Worm (Caenorhabditis elegans) whole organism, late embryonic: ENCODE data around the gene F35C11.6.
A peak's percentile ranks its signal among the peaks of the same experiment; 100 is the strongest.

Source experiments
- C08G9.2 ChIP-seq: sonication (generic microtip); optimal IDR thresholded peaks from 2 replicates; lab custom pipeline; 2016; ENCODE audit warnings: mild to moderate bottlenecking, missing genetic modification characterization, moderate library complexity, missing compliant biosample characterization
- K09A11.1 ChIP-seq: sonication (generic microtip); optimal IDR thresholded peaks from 2 replicates; lab custom pipeline; 2017; ENCODE audit warnings: antibody characterized with exemption, mild to moderate bottlenecking, missing genetic modification characterization, missing compliant biosample characterization; ENCODE audit not compliant: insufficient read depth
- Y22D7AL.16 ChIP-seq: sonication (generic microtip); optimal IDR thresholded peaks from 2 replicates; lab custom pipeline; 2016; ENCODE audit warnings: missing genetic modification characterization, missing compliant biosample characterization
- ahr-1 ChIP-seq: sonication (generic microtip); optimal IDR thresholded peaks from 2 replicates; lab custom pipeline; 2016; ENCODE audit warnings: missing genetic modification characterization, missing compliant biosample characterization
- ceh-14 ChIP-seq: sonication (generic microtip); optimal IDR thresholded peaks from 2 replicates; lab custom pipeline; 2016; ENCODE audit warnings: missing genotype, missing genetic modification characterization, missing compliant biosample characterization
- ceh-18 ChIP-seq: sonication (generic microtip); optimal IDR thresholded peaks from 2 replicates; lab custom pipeline; 2016; ENCODE audit warnings: missing genetic modification characterization, missing compliant biosample characterization
- ceh-19 ChIP-seq: fragments of 200-800 bp; sonication (Bioruptor generic); optimal IDR thresholded peaks from 2 replicates; lab custom pipeline; 2018; ENCODE audit warnings: mild to moderate bottlenecking, missing genetic modification characterization, missing compliant biosample characterization
- ceh-2 ChIP-seq: sonication (generic microtip); optimal IDR thresholded peaks from 2 replicates; lab custom pipeline; 2016; ENCODE audit warnings: missing genotype, missing genetic modification characterization, missing compliant biosample characterization
- ceh-22 ChIP-seq: sonication (generic microtip); optimal IDR thresholded peaks from 2 replicates; lab custom pipeline; 2017; ENCODE audit warnings: missing biosample characterization, missing genetic modification characterization
- ceh-24 ChIP-seq: sonication (generic microtip); optimal IDR thresholded peaks from 2 replicates; lab custom pipeline; 2016; ENCODE audit warnings: mild to moderate bottlenecking, missing genetic modification characterization, missing compliant biosample characterization
- ceh-31 ChIP-seq: sonication (generic microtip); optimal IDR thresholded peaks from 2 replicates; lab custom pipeline; 2016; ENCODE audit warnings: missing genetic modification characterization, missing compliant biosample characterization
- ceh-34 ChIP-seq: sonication (generic microtip); optimal IDR thresholded peaks from 2 replicates; lab custom pipeline; 2016; ENCODE audit warnings: mild to moderate bottlenecking, missing genetic modification characterization, missing compliant biosample characterization
- ceh-45 ChIP-seq: fragments of 200-800 bp; sonication (Bioruptor generic); IDR thresholded peaks from 2 replicates; pipeline ENCODE4 v1.3.6; 2022; ENCODE audit warnings: missing genetic modification reagents, missing genetic modification characterization, missing compliant biosample characterization
- ceh-48 ChIP-seq: sonication (generic microtip); optimal IDR thresholded peaks from 2 replicates; lab custom pipeline; 2016; ENCODE audit warnings: missing genetic modification characterization, inconsistent platforms, missing compliant biosample characterization
- ceh-9 ChIP-seq: sonication (generic microtip); optimal IDR thresholded peaks from 2 replicates; lab custom pipeline; 2016; ENCODE audit warnings: mild to moderate bottlenecking, missing genetic modification characterization, inconsistent platforms, missing compliant biosample characterization
- che-1 ChIP-seq: sonication (generic microtip); optimal IDR thresholded peaks from 2 replicates; lab custom pipeline; 2016; ENCODE audit warnings: mild to moderate bottlenecking, missing genetic modification characterization, missing compliant biosample characterization
- elt-2 ChIP-seq: sonication (generic microtip); optimal IDR thresholded peaks from 2 replicates; lab custom pipeline; 2016; ENCODE audit warnings: missing genetic modification reagents, missing genetic modification characterization, missing compliant biosample characterization
- elt-4 ChIP-seq: sonication (generic microtip); optimal IDR thresholded peaks from 2 replicates; lab custom pipeline; 2016; ENCODE audit warnings: missing genetic modification characterization, missing compliant biosample characterization
- ets-4 ChIP-seq: sonication (generic microtip); optimal IDR thresholded peaks from 2 replicates; lab custom pipeline; 2016; ENCODE audit warnings: missing genetic modification characterization, missing compliant biosample characterization
- eyg-1 ChIP-seq: sonication (generic microtip); optimal IDR thresholded peaks from 2 replicates; lab custom pipeline; 2016; ENCODE audit warnings: missing genotype, missing genetic modification characterization, missing compliant biosample characterization
- fax-1 ChIP-seq: sonication (generic microtip); optimal IDR thresholded peaks from 2 replicates; lab custom pipeline; 2016; ENCODE audit warnings: missing genotype, missing genetic modification characterization, missing compliant biosample characterization
- fkh-10 ChIP-seq: fragments of 150-350 bp; optimal IDR thresholded peaks from 2 replicates; lab custom pipeline; 2014; ENCODE audit warnings: missing biosample characterization, missing genetic modification reagents, missing genetic modification characterization
- hlh-13 ChIP-seq: fragments of 200-800 bp; sonication (Bioruptor generic); optimal IDR thresholded peaks from 2 replicates; lab custom pipeline; 2018; ENCODE audit warnings: mild to moderate bottlenecking, missing genetic modification characterization, missing compliant biosample characterization
- hlh-30 ChIP-seq: sonication (generic microtip); optimal IDR thresholded peaks from 2 replicates; lab custom pipeline; 2017; ENCODE audit warnings: antibody characterized with exemption, missing genetic modification characterization, missing compliant biosample characterization; ENCODE audit not compliant: insufficient read depth
- hlh-6 ChIP-seq: sonication (generic microtip); optimal IDR thresholded peaks from 2 replicates; lab custom pipeline; 2016; ENCODE audit warnings: missing genotype, missing genetic modification characterization, missing compliant biosample characterization
- lin-11 ChIP-seq: fragments of 200-800 bp; sonication (Bioruptor generic); optimal IDR thresholded peaks from 2 replicates; lab custom pipeline; 2018; ENCODE audit warnings: mild to moderate bottlenecking, missing genetic modification characterization, missing compliant biosample characterization
- nfya-1 ChIP-seq: sonication (generic microtip); optimal IDR thresholded peaks from 2 replicates; lab custom pipeline; 2017; ENCODE audit warnings: missing genetic modification characterization, mild to moderate bottlenecking, missing compliant biosample characterization, antibody characterized with exemption, moderate library complexity
- nhr-11 ChIP-seq: fragments of 150-350 bp; optimal IDR thresholded peaks from 2 replicates; lab custom pipeline; 2014; ENCODE audit warnings: missing biosample characterization, missing genetic modification characterization
- nhr-232 ChIP-seq: sonication (generic microtip); optimal IDR thresholded peaks from 2 replicates; lab custom pipeline; 2016; ENCODE audit warnings: missing genetic modification characterization, missing compliant biosample characterization
- npax-4 ChIP-seq: sonication (generic microtip); optimal IDR thresholded peaks from 2 replicates; lab custom pipeline; 2016; ENCODE audit warnings: missing genetic modification characterization, missing compliant biosample characterization
- odd-2 ChIP-seq: sonication (generic microtip); optimal IDR thresholded peaks from 2 replicates; lab custom pipeline; 2017; ENCODE audit warnings: antibody characterized with exemption, mild to moderate bottlenecking, missing genetic modification characterization, missing compliant biosample characterization
- pat-9 ChIP-seq: fragments of 200-800 bp; sonication (Bioruptor generic); optimal IDR thresholded peaks from 2 replicates; lab custom pipeline; 2018; ENCODE audit warnings: mild to moderate bottlenecking, missing genetic modification characterization, moderate library complexity, missing compliant biosample characterization
- pax-1 ChIP-seq: fragments of 150-350 bp; optimal IDR thresholded peaks from 2 replicates; lab custom pipeline; 2014; ENCODE audit warnings: missing biosample characterization, missing genetic modification characterization
- ref-2 ChIP-seq: sonication (generic microtip); optimal IDR thresholded peaks from 2 replicates; lab custom pipeline; 2016; ENCODE audit warnings: missing genetic modification characterization, missing compliant biosample characterization
- sox-2 ChIP-seq: fragments of 200-800 bp; sonication (Bioruptor generic); IDR thresholded peaks from 2 replicates; pipeline ENCODE4 v1.3.6; 2022; ENCODE audit warnings: missing genetic modification reagents, missing genetic modification characterization, missing compliant biosample characterization
- sox-4 ChIP-seq: sonication (generic microtip); optimal IDR thresholded peaks from 2 replicates; lab custom pipeline; 2017; ENCODE audit warnings: mild to moderate bottlenecking, missing genetic modification characterization, inconsistent platforms, missing compliant biosample characterization
- syd-9 ChIP-seq: sonication (generic microtip); optimal IDR thresholded peaks from 2 replicates; lab custom pipeline; 2016; ENCODE audit warnings: mild to moderate bottlenecking, missing genetic modification characterization, moderate library complexity, missing compliant biosample characterization
- ttx-3 ChIP-seq: sonication (generic microtip); optimal IDR thresholded peaks from 2 replicates; lab custom pipeline; 2016; ENCODE audit warnings: missing genetic modification reagents, missing genetic modification characterization, missing compliant biosample characterization
- unc-3 ChIP-seq, 2 experiments: fragments of 200-800 bp in 1 of 2; sonication (Bioruptor generic) in 1 of 2; sonication (generic microtip) in 1 of 2; conservative IDR thresholded peaks in 1 of 2; optimal IDR thresholded peaks in 1 of 2; 2 replicates each; pipeline versions ENCODE4 v1.3.6 to Lab custom; 2016 to 2022; ENCODE audit warnings: missing compliant biosample characterization in 2 of 2, missing genetic modification characterization in 2 of 2, missing genetic modification reagents in 1 of 2
- unc-42 ChIP-seq: sonication (generic microtip); optimal IDR thresholded peaks from 2 replicates; lab custom pipeline; 2016; ENCODE audit warnings: missing genotype, missing genetic modification characterization, missing compliant biosample characterization
- unc-55 ChIP-seq: sonication (generic microtip); optimal IDR thresholded peaks from 2 replicates; lab custom pipeline; 2017; ENCODE audit warnings: missing biosample characterization, missing genetic modification reagents, missing genetic modification characterization

The F35C11.6 gene

DNA sequence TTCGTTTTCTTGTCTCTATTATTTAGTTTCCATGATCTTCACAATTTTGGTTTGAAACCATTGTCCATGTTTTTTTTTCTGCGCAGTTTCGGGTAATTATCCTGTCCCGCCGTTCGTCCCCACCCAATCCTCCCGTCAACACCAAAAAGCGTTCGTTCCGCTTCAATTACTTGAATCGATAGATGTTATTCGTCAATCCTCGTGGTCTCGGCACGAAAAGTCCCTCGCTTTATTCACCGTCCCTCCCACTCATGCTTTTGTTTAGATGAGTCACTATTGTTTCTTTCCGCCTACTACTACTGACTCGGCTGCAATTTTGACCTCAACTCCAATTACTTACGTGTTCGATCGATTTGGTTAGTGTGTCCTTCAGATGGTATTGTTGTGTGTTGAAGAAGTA is 35.5 kb downstream of the F35C11.6 start:
- TF ChIP-seq ets-4 (tag; lab: Kevin White, UChicago) (no peak), pax-1 (tag; lab: Kevin White, UChicago) (peak; percentile 87), npax-4 (tag; lab: Kevin White, UChicago) (no peak), sox-2 (GFP tag; lab: Robert Waterston, UW) (peak; percentile 32; the same call in 1 of the 2 replicates), C08G9.2 (tag; lab: Kevin White, UChicago) (no peak), ceh-31 (tag; lab: Kevin White, UChicago) (peak; percentile 59), sox-4 (tag; lab: Kevin White, UChicago) (no peak), eyg-1 (tag; lab: Kevin White, UChicago) (no peak), ahr-1 (tag; lab: Kevin White, UChicago) (no peak), ceh-2 (tag; lab: Kevin White, UChicago) (no peak)

DNA sequence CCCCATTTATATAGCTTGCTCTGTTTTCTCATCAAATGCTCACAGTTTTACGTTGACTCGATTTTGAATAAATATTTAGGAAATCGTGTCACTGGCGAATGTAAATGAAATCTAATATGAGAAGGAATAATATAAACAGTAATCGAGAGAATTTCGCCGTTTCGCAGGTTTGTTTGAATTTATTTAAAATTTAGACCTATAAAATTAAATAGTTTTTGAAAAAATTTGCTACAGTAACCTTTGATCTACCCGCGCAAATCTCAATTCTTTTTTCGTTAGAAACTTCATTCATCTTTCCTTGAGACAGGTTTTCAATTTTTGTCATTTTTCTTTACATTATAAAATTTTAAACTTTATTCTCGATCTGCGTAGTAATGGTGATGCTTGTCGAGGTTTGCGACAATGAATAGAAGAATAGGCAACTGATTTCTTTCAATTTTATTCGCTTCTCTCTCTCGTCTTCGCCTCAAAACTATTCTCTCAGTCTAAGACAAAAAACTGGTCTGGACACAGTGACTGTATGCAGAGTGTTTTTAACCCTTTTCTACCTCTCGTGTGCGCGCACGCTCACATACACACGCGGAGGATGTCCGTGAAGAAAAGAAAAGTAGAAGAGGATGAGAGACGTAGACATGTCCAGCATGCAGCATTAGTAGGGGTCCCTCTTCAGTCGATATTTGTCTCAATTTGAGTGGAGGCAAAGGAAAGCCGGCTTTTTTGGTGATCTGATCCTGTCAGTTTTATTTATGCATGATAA is 36.5 kb downstream of the F35C11.6 start, which contains the start of gene dab-1:
TSS of gene dab-1 (plus strand) at position 78 of the 757 bp plus-strand sequence.
- no peak for TF ChIP-seq Y22D7AL.16 (tag; lab: Kevin White, UChicago)
- no peak for TF ChIP-seq fax-1
- no peak for TF ChIP-seq unc-42 (tag; lab: Kevin White, UChicago)
- TF ChIP-seq nhr-232 (tag; lab: Kevin White, UChicago): no peak
- no peak for TF ChIP-seq hlh-6 (tag; lab: Kevin White, UChicago)
- TF ChIP-seq ceh-19 (GFP tag; lab: Kevin White, UChicago): peak; percentile 37
- TF ChIP-seq ref-2 (tag; lab: Kevin White, UChicago): no peak
- TF ChIP-seq npax-4 (tag; lab: Kevin White, UChicago): no peak
- TF ChIP-seq ceh-14: no peak
- no peak for TF ChIP-seq syd-9 (tag; lab: Kevin White, UChicago)
- TF ChIP-seq ceh-45 (GFP tag; lab: Robert Waterston, UW): no peak; the same call in 1 of the 2 replicates
- no peak for TF ChIP-seq hlh-13
- no peak for TF ChIP-seq ceh-18 (tag; lab: Kevin White, UChicago)
- no peak for TF ChIP-seq ttx-3 (tag; lab: Kevin White, UChicago)
- no peak for TF ChIP-seq pat-9 (tag; lab: Kevin White, UChicago)
- TF ChIP-seq K09A11.1 (tag; lab: Kevin White, UChicago): no peak
- no peak for TF ChIP-seq C08G9.2 (tag; lab: Kevin White, UChicago)
- peak; percentile 49 for TF ChIP-seq hlh-30 (tag; lab: Kevin White, UChicago)
- TF ChIP-seq odd-2 (tag; lab: Kevin White, UChicago): no peak
- no peak for TF ChIP-seq nhr-11 (tag; lab: Kevin White, UChicago)
- TF ChIP-seq elt-4 (tag; lab: Kevin White, UChicago): no peak
- TF ChIP-seq ceh-34 (tag; lab: Kevin White, UChicago): no peak
- peak; percentile 3 for TF ChIP-seq elt-2 (tag; lab: Kevin White, UChicago)
- no peak for TF ChIP-seq ceh-22
- TF ChIP-seq unc-55 (GFP tag; lab: Kevin White, UChicago): peak; percentile 30
- peak; percentile 6 for TF ChIP-seq ceh-31 (tag; lab: Kevin White, UChicago)
- no peak for TF ChIP-seq che-1 (tag; lab: Kevin White, UChicago)
- TF ChIP-seq ceh-9: no peak
- TF ChIP-seq nfya-1 (tag; lab: Kevin White, UChicago): peak; percentile 32
- no peak for TF ChIP-seq ceh-24 (tag; lab: Kevin White, UChicago)
- no peak for TF ChIP-seq fkh-10 (GFP tag; lab: Kevin White, UChicago)
- TF ChIP-seq lin-11: no peak
- no peak for TF ChIP-seq ceh-48
- no peak for TF ChIP-seq ahr-1 (tag; lab: Kevin White, UChicago)
- TF ChIP-seq unc-3 (GFP tag; conservative IDR thresholded peaks at IDR 0.05; lab: Robert Waterston, UW): no peak
- no peak for TF ChIP-seq unc-3 (tag; optimal IDR thresholded peaks at IDR 0.05; lab: Kevin White, UChicago)
